Worm (Caenorhabditis elegans) whole organism, L2 larva: Measurements from ENCODE around the gene cpna-2.

Experiments used
- ceh-82 ChIP-seq: fragments of 150-350 bp; optimal IDR thresholded peaks from 2 replicates; lab custom pipeline; 2014; ENCODE audit warnings: missing biosample characterization, missing genetic modification characterization
- lsy-2 ChIP-seq, 2 experiments: fragments of 150-350 bp in 1 of 2; sonication (generic microtip) in 1 of 2; optimal IDR thresholded peaks; 2 replicates each; lab custom pipeline; 2014 to 2017; ENCODE audit warnings: missing biosample characterization in 2 of 2, missing genetic modification characterization in 2 of 2
- mbf-1 ChIP-seq: sonication (generic microtip); optimal IDR thresholded peaks from 2 replicates; lab custom pipeline; 2017; ENCODE audit warnings: missing biosample characterization, missing genetic modification characterization
- nhr-129 ChIP-seq: fragments of 150-350 bp; optimal IDR thresholded peaks from 2 replicates; lab custom pipeline; 2014; ENCODE audit warnings: missing biosample characterization, missing genetic modification characterization
- nhr-77 ChIP-seq: fragments of 150-350 bp; optimal IDR thresholded peaks from 2 replicates; lab custom pipeline; 2014; ENCODE audit warnings: missing biosample characterization, missing genetic modification characterization
- sem-4 ChIP-seq: fragments of 150-350 bp; optimal IDR thresholded peaks from 2 replicates; lab custom pipeline; 2014; ENCODE audit warnings: missing biosample characterization, missing genetic modification reagents, missing genetic modification characterization
- snpc-4 ChIP-seq: fragments of 150-350 bp; optimal IDR thresholded peaks from 2 replicates; lab custom pipeline; 2014; ENCODE audit warnings: missing biosample characterization, missing genetic modification characterization
- unc-62 ChIP-seq: fragments of 150-350 bp; optimal IDR thresholded peaks from 2 replicates; lab custom pipeline; 2014; ENCODE audit warnings: missing biosample characterization, missing genetic modification reagents, missing genetic modification characterization
- zag-1 ChIP-seq: fragments of 150-350 bp; optimal IDR thresholded peaks from 2 replicates; lab custom pipeline; 2014; ENCODE audit warnings: missing biosample characterization, missing genetic modification characterization
- ztf-1 ChIP-seq: fragments of 200-800 bp; sonication (Bioruptor generic); conservative IDR thresholded peaks from 2 replicates; pipeline ENCODE4 v1.3.6; 2022; ENCODE audit warnings: missing genetic modification characterization, missing compliant biosample characterization

DNA sequence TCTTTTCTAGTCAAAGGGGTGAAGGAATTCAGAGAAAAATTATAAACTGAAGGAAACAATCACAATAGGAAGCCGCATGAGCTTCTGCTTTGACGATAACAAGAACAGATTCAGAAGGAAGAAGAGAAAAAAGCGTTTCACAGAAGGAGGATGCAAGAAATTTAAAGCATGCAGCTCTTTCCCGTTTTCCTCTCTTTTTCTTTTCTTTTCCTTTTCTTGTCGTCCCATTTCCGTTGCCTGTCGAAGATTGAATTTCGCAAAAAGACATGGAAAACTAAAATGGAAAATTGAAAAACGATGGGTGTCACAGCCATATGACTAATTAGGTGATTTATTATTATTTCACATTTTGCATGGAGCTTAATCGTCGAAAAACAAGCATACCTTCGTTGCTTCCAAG is 8.6 kb upstream of the cpna-2 start:
- TF ChIP-seq zag-1 (tag; lab: Kevin White, UChicago) (no peak), lsy-2 (tag; optimal IDR thresholded peaks at IDR 0.05; lab: Kevin White, UChicago) (peak in 1 of 2 experiments; percentile 15), snpc-4 (tag; lab: Kevin White, UChicago) (no peak), ceh-82 (no peak), sem-4 (tag; lab: Kevin White, UChicago) (no peak), nhr-77 (no peak), nhr-129 (tag; lab: Kevin White, UChicago) (no peak), ztf-1 (GFP tag; lab: Robert Waterston, UW) (no peak), unc-62 (GFP tag; lab: Kevin White, UChicago) (no peak), mbf-1 (no peak)
